Worm (Caenorhabditis elegans) whole organism, L3 larva: ENCODE measurements around the gene gst-1.

Source experiments
- R02D3.7 ChIP-seq: fragments of 150-350 bp; optimal IDR thresholded peaks from 2 replicates; lab custom pipeline; 2014; ENCODE audit warnings: missing biosample characterization, missing genetic modification characterization
- aly-2 ChIP-seq: fragments of 150-350 bp; optimal IDR thresholded peaks from 2 replicates; lab custom pipeline; 2014; ENCODE audit warnings: missing biosample characterization, missing genetic modification characterization
- ceh-9 ChIP-seq: sonication (generic microtip); optimal IDR thresholded peaks from 2 replicates; lab custom pipeline; 2018; ENCODE audit warnings: missing biosample characterization, missing genetic modification characterization
- egl-27 ChIP-seq: sonication (generic microtip); optimal IDR thresholded peaks from 4 replicates; lab custom pipeline; 2017; ENCODE audit warnings: missing biosample characterization, missing genetic modification reagents, missing genetic modification characterization
- eor-1 ChIP-seq, 2 experiments: fragments of 150-350 bp; optimal IDR thresholded peaks; 2 replicates each; lab custom pipeline; 2014 to 2018; ENCODE audit warnings: missing biosample characterization in 2 of 2, missing genetic modification characterization in 2 of 2
- nfya-1 ChIP-seq: sonication (generic microtip); optimal IDR thresholded peaks from 2 replicates; lab custom pipeline; 2017; ENCODE audit warnings: missing genetic modification characterization, mild to moderate bottlenecking, missing compliant biosample characterization, antibody characterized with exemption, moderate library complexity; ENCODE audit not compliant: insufficient read depth
- nhr-28 ChIP-seq: fragments of 150-350 bp; optimal IDR thresholded peaks from 2 replicates; lab custom pipeline; 2014; ENCODE audit warnings: missing biosample characterization, missing genetic modification characterization
- skn-1 ChIP-seq: fragments of 150-350 bp; optimal IDR thresholded peaks from 2 replicates; lab custom pipeline; 2014; ENCODE audit warnings: missing biosample characterization, missing genetic modification characterization
- zag-1 ChIP-seq: fragments of 150-350 bp; optimal IDR thresholded peaks from 2 replicates; lab custom pipeline; 2014; ENCODE audit warnings: missing biosample characterization, missing genetic modification characterization

- TF ChIP-seq skn-1 (no peak), eor-1 (tag; optimal IDR thresholded peaks at IDR 0.05; lab: Kevin White, UChicago) (no peak), egl-27 (tag; lab: Kevin White, UChicago) (no peak), ceh-9 (tag; lab: Kevin White, UChicago) (no peak), nfya-1 (tag; lab: Kevin White, UChicago) (peak; percentile 54), R02D3.7 (tag; lab: Kevin White, UChicago) (no peak), aly-2 (tag; lab: Kevin White, UChicago) (no peak), zag-1 (no peak), nhr-28 (no peak)
Observed at ce11 chrIII:9052371-9052978, 6.7 kb upstream of the gst-1 start.
